Fruit fly (Drosophila melanogaster) S2 (cell line): Measurements from ENCODE around the gene HSPBAP1.
A peak's percentile ranks its signal among the peaks of the same experiment; 100 is the strongest.

Source experiments
- CG8478 ChIP-seq: fragments of >200 bp; optimal IDR thresholded peaks from 2 replicates; lab custom pipeline; 2018
- CTCF ChIP-seq, 2 experiments: fragments of >200 bp; optimal IDR thresholded peaks; 2 replicates each; lab custom pipeline; 2018

Gene HSPBAP1

dm6 chr3R:27685074-27685473, 10.0 kb upstream of the HSPBAP1 start:
- no peak for TF ChIP-seq CTCF (optimal IDR thresholded peaks at IDR 0.05; lab: Kevin White, UChicago)
- TF ChIP-seq CG8478 (lab: Kevin White, UChicago) = no peak

dm6 chr3R:27685539-27686012, 9.5 kb upstream of the HSPBAP1 start, which contains the start of gene CG12880:
TSS of gene CG12880 (plus strand) at chr3R:27685962.
- TF ChIP-seq CG8478 (lab: Kevin White, UChicago) (no peak), CTCF (optimal IDR thresholded peaks at IDR 0.05; lab: Kevin White, UChicago) (no peak)

DNA sequence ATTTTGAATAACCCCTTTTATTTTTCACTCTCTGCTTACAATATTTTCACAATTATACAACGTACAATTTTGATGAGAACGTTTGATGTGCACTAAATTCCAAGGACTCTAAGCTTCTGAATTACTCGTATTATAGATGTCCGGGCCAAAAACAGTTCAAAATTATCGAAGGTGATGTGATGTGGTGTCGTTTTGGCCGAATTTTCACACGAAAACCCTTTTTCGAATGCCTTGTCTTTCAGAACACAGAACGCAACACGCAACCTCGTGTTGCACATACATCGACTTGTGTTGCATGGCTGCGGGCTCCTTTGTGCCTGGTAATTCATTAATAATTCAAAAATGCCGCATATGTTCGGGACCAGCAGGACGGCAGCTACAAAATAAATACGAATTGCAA, 7.0 kb upstream of the HSPBAP1 start, which contains the start of gene CG31055:
Gene CG31055 (minus strand): TSS at position 101 of the 400 bp plus-strand sequence.
- no peak for TF ChIP-seq CG8478 (lab: Kevin White, UChicago)
- TF ChIP-seq CTCF (optimal IDR thresholded peaks at IDR 0.05; lab: Kevin White, UChicago) = no peak

DNA sequence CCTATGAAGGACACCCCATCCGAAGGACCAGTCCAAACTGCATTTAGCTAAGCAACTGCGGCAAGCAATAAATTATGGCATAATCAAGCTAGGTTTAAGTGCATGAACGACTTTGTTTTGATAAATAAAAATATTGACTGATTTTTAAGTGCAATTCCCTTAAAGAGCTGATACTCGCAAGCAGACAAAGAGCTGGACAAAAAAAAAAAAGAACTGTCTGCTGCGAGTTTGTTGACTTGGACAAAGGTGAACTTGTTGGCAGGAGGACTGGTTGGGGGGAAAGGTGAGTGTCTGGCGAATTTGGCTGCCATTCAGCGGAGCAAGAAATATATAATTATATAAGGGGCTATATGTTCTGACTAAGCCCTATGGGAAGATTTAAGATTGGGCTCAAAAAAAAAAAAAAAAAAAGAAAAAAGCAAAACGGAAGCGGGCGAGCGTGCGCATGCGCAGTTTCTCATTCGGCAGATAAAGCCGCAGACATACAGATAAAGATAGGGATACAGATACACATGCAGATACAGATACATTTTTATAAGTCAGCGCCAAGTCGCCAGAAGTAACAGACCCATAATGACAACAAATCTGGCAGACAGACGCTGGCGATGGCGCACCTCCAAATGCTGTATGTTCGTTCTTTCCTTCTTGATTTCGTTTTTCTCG, 2.3 kb upstream of the HSPBAP1 start:
- no peak for TF ChIP-seq CG8478 (lab: Kevin White, UChicago)
- no peak for TF ChIP-seq CTCF (optimal IDR thresholded peaks at IDR 0.05; lab: Kevin White, UChicago)

DNA sequence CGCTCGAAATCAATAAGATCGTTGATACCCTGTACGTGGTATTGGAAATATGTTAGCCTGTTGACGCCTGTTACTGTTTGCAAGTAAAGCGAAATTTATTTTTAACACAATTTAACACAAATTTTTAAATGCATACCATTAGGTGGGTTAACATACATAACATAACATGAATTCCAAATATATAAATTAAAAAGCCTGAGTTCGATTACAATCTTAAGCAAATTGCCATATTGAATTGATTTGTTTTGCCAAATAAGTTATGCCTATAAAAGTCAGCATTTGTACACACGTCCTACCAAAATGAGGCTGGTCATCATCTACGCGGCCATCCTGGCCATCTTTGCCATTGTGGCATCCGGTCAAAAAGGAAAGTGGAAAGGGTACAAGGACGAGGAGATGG, 1.0 kb upstream of the HSPBAP1 start, which contains the start of gene CG43319:
Gene CG43319 (plus strand): TSS at position 301 of the 400 bp plus-strand sequence.
- TF ChIP-seq CG8478 (lab: Kevin White, UChicago) (no peak), CTCF (optimal IDR thresholded peaks at IDR 0.05; lab: Kevin White, UChicago) (no peak)

DNA sequence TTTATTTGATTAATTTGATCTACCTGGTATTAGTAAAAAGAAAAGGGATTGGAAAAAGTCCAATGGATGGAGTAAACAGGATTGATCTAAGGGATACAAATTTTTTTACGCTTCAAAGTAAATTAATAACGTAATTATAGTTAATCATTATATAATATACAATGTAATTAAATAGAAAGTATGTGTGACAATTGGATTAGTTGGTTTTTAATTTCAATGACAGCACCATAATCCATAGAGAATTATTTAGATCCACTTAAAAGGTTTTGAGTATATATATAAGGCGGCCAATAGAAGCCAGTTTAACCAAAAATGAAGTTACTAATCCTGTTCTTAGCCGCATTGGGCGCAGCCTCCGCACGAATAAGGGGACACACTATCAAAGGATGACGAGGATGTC, 452 bp upstream of the HSPBAP1 start, which contains the start of gene Acp98AB:
Gene Acp98AB (plus strand): TSS at position 301 of the 400 bp plus-strand sequence.
- no peak for TF ChIP-seq CTCF (optimal IDR thresholded peaks at IDR 0.05; lab: Kevin White, UChicago)
- no peak for TF ChIP-seq CG8478 (lab: Kevin White, UChicago)

DNA sequence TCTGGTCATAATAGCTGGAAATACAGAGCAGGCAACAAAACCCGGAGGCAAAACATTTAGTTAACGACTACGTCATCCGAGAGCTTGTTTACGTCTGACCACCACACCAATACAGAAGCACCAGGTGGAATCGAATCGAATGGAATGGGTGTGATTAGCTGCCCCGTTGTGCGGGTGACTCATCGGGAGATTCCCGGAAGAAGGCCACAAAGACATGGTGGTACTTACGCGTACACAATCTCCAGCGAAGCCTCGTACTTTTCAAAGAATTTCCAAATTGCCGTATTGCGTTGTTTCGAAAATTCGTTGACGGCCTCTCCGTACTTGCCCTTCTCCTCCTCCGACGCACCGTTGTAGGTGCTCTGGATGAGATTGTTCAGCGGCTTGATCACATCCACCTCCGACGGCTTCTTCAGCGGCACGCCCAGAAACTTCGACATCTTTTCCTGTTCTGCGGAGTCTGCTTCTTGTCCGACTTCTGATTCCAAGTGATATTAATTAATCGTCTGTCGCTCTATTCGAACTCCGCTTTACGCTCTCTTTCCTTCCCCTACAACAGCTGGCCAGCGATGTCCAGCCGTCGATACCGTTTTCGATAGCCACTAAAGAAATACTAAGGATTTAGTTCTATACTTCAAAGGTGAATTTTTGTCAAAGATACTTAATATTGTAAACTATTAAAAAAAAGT, 4.6 kb downstream of the HSPBAP1 start, which contains the start of gene ALiX:
Gene ALiX (minus strand): TSS at position 571 of the 689 bp plus-strand sequence.
- TF ChIP-seq CG8478 (lab: Kevin White, UChicago) = no peak
- TF ChIP-seq CTCF (optimal IDR thresholded peaks at IDR 0.05; lab: Kevin White, UChicago) = no peak

DNA sequence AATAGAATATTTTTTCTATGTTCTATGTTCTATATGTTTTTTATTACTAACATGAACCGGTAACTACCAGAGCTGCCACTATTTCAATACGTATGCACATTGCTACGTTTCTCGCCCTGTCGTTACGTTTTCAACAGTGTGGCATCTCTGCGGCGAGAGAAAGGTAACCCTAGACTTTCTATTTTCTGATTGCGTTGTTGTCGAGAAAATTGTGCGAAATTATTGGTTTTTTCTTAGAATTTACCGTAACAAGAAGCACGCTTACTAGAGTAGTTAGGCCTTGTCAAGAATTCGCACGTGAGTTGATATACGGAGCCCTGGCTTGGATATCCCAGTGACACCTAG, 5.2 kb downstream of the HSPBAP1 start, which contains the start of gene btz:
Gene btz (plus strand): TSS at position 133 of the 345 bp plus-strand sequence.
- peak in 1 of 2 experiments; percentile 5 for TF ChIP-seq CTCF (optimal IDR thresholded peaks at IDR 0.05; lab: Kevin White, UChicago)
- TF ChIP-seq CG8478 (lab: Kevin White, UChicago) = no peak

DNA sequence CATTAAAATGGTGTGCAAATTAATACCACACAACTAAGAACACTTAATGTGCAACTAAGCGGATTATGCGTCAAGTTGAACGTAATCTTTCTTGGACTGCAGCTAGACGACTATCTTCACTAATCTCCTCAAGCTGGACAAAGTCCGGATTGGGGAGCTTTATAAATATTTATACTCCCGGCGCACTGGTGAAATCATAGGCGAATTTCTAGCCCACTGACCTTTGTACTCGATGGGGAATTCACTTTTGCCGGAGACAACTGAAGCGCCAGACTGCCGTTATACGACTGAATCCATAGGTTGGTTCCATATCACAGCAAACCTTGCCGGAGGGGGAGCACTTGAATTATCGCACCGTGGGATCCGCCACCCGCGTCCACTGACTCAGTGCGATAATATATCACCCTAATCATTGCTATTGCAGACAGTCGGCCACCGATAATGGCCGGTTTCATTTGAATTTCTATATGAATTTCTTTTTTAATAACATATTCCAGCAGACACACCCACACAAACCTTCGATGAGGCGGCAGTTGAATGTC, 11.1 kb downstream of the HSPBAP1 start:
- TF ChIP-seq CG8478 (lab: Kevin White, UChicago) (no peak), CTCF (optimal IDR thresholded peaks at IDR 0.05; lab: Kevin White, UChicago) (no peak)

DNA sequence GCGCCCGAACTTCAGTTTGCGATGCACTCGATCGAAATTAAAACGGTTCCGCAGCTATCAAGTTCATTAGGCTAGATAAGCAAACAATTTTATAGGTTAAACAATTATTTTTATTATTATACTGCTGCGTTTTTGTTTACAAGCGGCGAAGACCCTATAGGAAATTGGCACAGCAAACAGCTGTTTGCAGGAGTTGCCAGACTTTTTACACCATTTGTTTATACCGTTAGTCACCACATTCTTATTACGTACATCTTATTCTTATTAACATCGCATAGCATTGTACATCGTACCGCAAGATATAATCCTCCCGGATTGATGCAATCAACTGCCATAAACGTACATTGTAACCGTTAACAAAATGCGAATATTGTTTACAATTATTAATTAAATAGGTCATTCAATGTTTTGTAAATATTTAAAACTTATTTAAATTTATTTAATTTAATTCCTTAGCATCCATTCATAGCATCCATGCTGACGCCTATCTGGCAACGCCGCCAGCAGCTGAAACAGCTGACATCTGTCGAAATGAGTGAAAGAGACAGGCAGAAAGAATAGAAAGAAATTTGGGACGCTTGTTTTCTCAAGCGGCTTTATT, 11.6 kb downstream of the HSPBAP1 start, which contains the start of the genes CROT and CG12877:
Gene CROT (minus strand): TSS at position 171 of the 601 bp plus-strand sequence.
Gene CG12877 (plus strand): TSS at position 520 of the 601 bp plus-strand sequence.
- no peak for TF ChIP-seq CG8478 (lab: Kevin White, UChicago)
- TF ChIP-seq CTCF (optimal IDR thresholded peaks at IDR 0.05; lab: Kevin White, UChicago) = no peak

DNA sequence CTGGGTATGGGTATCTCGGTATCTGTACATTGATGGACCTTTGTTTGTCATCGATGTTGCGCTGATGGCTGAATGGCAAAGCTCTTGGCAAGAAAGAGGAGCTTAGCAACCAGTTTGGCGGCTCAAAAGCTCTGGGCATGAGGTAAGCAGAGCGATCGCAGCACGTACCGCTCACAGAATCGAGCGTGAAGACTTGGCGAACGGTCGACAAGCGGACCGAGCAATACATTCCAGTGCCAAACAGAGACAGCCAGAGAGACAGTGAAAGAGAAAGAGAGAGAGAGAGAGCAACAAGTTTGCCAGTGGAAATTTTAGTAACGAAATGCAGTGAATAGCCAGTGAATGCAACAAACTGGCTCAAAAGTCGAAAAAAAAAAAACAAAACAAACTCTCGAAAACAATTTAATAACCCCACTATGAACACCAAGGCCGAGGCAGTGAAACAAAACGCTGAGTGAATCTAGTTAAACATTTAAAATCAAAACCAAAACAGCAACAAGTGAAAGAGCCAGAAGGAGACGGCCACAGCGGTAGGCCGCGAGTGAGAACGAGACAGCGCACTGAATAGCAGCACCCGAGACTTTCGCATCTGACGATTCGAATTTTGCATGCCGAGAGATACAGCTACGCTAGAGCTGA, 41.5 kb downstream of the HSPBAP1 start, which contains the start of gene Ets98B:
Gene Ets98B (plus strand): TSS at position 172 of the 639 bp plus-strand sequence.
- TF ChIP-seq CTCF (optimal IDR thresholded peaks at IDR 0.05; lab: Kevin White, UChicago) (no peak), CG8478 (lab: Kevin White, UChicago) (no peak)

DNA sequence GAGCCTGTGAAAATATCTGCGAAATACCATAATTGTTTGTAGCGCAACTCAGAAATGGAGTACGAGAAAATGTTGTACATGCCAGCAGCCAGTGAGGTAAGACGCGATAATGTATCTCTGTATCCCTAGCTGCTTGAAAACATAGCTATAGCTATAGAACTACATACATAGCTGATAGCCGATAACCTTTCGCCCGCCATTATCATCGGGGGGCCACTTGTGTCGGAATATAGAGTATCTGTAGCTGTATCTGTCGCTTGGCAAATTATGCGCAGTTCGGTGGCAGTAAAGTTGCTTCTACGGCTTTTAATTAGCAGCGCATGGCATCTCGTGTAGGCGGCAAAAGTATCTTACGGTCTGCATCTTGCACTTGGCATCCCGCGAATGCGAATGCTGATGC, 42.0 kb downstream of the HSPBAP1 start:
- TF ChIP-seq CG8478 (lab: Kevin White, UChicago) (no peak), CTCF (optimal IDR thresholded peaks at IDR 0.05; lab: Kevin White, UChicago) (no peak)

- TF ChIP-seq CTCF (optimal IDR thresholded peaks at IDR 0.05; lab: Kevin White, UChicago) = no peak
- TF ChIP-seq CG8478 (lab: Kevin White, UChicago) = no peak
Measured at dm6 chr3R:27738287-27738686, 43.3 kb downstream of the HSPBAP1 start.

dm6 chr3R:27739999-27740398, 45.0 kb downstream of the HSPBAP1 start:
- TF ChIP-seq CTCF (optimal IDR thresholded peaks at IDR 0.05; lab: Kevin White, UChicago) (no peak), CG8478 (lab: Kevin White, UChicago) (no peak)
